Worm (Caenorhabditis elegans) whole organism, L4 larva: ENCODE results near the gene msp-152.

ENCODE experiments used
- D1046.2 ChIP-seq: fragments of 200-800 bp; sonication (Bioruptor generic); IDR thresholded peaks from 2 replicates; pipeline ENCODE4 v1.3.6; 2022; ENCODE audit warnings: missing genetic modification characterization, missing compliant biosample characterization
- F10B5.3 ChIP-seq: sonication (generic microtip); optimal IDR thresholded peaks from 2 replicates; lab custom pipeline; 2016; ENCODE audit warnings: mild to moderate bottlenecking, missing genetic modification characterization, missing compliant biosample characterization
- F26F4.8 ChIP-seq: fragments of 200-800 bp; sonication (Bioruptor generic); conservative IDR thresholded peaks from 2 replicates; pipeline ENCODE4 v1.3.6; 2022; ENCODE audit warnings: missing genetic modification characterization, missing compliant biosample characterization
- F44E2.7 ChIP-seq: fragments of 200-800 bp; sonication (Bioruptor generic); IDR thresholded peaks from 2 replicates; pipeline ENCODE4 v2.1.2; 2022; ENCODE audit warnings: missing genetic modification characterization, missing compliant biosample characterization
- F49E8.2 ChIP-seq: sonication (generic microtip); optimal IDR thresholded peaks from 2 replicates; lab custom pipeline; 2016; ENCODE audit warnings: missing compliant biosample characterization, mild to moderate bottlenecking, missing genetic modification characterization, borderline replicate concordance
- R02D3.7 ChIP-seq: fragments of 150-350 bp; sonication (generic microtip); optimal IDR thresholded peaks from 3 replicates; lab custom pipeline; 2014; ENCODE audit warnings: missing biosample characterization, missing genetic modification characterization
- T20F7.1 ChIP-seq: fragments of 200-800 bp; sonication (Bioruptor generic); optimal IDR thresholded peaks from 2 replicates; lab custom pipeline; 2018; ENCODE audit warnings: mild to moderate bottlenecking, missing genetic modification characterization, missing compliant biosample characterization
- T26A8.4 ChIP-seq: fragments of 200-800 bp; sonication (Bioruptor generic); IDR thresholded peaks from 2 replicates; pipeline ENCODE4 v1.3.6; 2022; ENCODE audit warnings: missing genetic modification characterization, missing compliant biosample characterization
- Y105C5A.15 ChIP-seq: fragments of 200-800 bp; sonication (Bioruptor generic); IDR thresholded peaks from 2 replicates; pipeline ENCODE4 v1.3.6; 2022; ENCODE audit warnings: missing genetic modification characterization, missing compliant biosample characterization
- Y5F2A.4 ChIP-seq: fragments of 200-800 bp; sonication (Bioruptor generic); optimal IDR thresholded peaks from 2 replicates; lab custom pipeline; 2018; ENCODE audit warnings: mild to moderate bottlenecking, missing genetic modification characterization, missing compliant biosample characterization
- Y75B8A.6 ChIP-seq: fragments of 200-800 bp; sonication (Bioruptor generic); IDR thresholded peaks from 2 replicates; pipeline ENCODE4 v1.3.6; 2022; ENCODE audit warnings: missing genetic modification reagents, missing genetic modification characterization, missing compliant biosample characterization
- aha-1 ChIP-seq: fragments of 150-350 bp; peaks from one replicate; lab custom pipeline; 2014; ENCODE audit warnings: missing biosample characterization, missing genetic modification characterization
- arid-1 ChIP-seq: fragments of 200-800 bp; sonication (Bioruptor generic); conservative IDR thresholded peaks from 2 replicates; pipeline ENCODE4 v1.3.6; 2022; ENCODE audit warnings: missing genetic modification reagents, missing genetic modification characterization, missing compliant biosample characterization
- ceh-20 ChIP-seq: fragments of 200-800 bp; sonication (Bioruptor generic); IDR thresholded peaks from 2 replicates; pipeline ENCODE4 v1.3.6; 2022; ENCODE audit warnings: missing genetic modification reagents, missing genetic modification characterization, missing compliant biosample characterization
- ceh-28 ChIP-seq: fragments of 150-350 bp; optimal IDR thresholded peaks from 2 replicates; lab custom pipeline; 2014; ENCODE audit warnings: missing biosample characterization, missing genetic modification reagents, missing genetic modification characterization
- ceh-32 ChIP-seq: sonication (generic microtip); optimal IDR thresholded peaks from 2 replicates; lab custom pipeline; 2016; ENCODE audit warnings: mild to moderate bottlenecking, missing genetic modification characterization, missing compliant biosample characterization; ENCODE audit not compliant: poor library complexity
- ceh-82 ChIP-seq: sonication (generic microtip); optimal IDR thresholded peaks from 2 replicates; lab custom pipeline; 2017; ENCODE audit warnings: missing biosample characterization, missing genetic modification characterization
- cey-2 ChIP-seq: sonication (generic microtip); optimal IDR thresholded peaks from 3 replicates; lab custom pipeline; 2017; ENCODE audit warnings: missing genetic modification characterization, mild to moderate bottlenecking, missing compliant biosample characterization, antibody characterized with exemption, borderline replicate concordance; ENCODE audit not compliant: insufficient read depth
- daf-8 ChIP-seq: fragments of 200-800 bp; sonication (Bioruptor generic); IDR thresholded peaks from 2 replicates; pipeline ENCODE4 v1.3.6; 2022; ENCODE audit warnings: missing genetic modification characterization, missing compliant biosample characterization
- dmd-6 ChIP-seq: fragments of 200-800 bp; sonication (Bioruptor generic); IDR thresholded peaks from 2 replicates; pipeline ENCODE4 v1.3.6; 2022; ENCODE audit warnings: missing genetic modification reagents, missing genetic modification characterization, missing compliant biosample characterization
- dmd-8 ChIP-seq: fragments of 200-800 bp; sonication (Bioruptor generic); IDR thresholded peaks from 2 replicates; pipeline ENCODE4 v1.3.6; 2022; ENCODE audit warnings: missing genetic modification characterization, missing compliant biosample characterization
- egl-27 ChIP-seq: sonication (generic microtip); optimal IDR thresholded peaks from 3 replicates; lab custom pipeline; 2017; ENCODE audit warnings: missing biosample characterization, missing genetic modification reagents, missing genetic modification characterization
- hlh-11 ChIP-seq: fragments of 200-800 bp; sonication (Bioruptor generic); optimal IDR thresholded peaks from 2 replicates; lab custom pipeline; 2018; ENCODE audit warnings: mild to moderate bottlenecking, missing genetic modification characterization, missing compliant biosample characterization
- lim-7 ChIP-seq: fragments of 200-800 bp; sonication (Bioruptor generic); IDR thresholded peaks from 2 replicates; pipeline ENCODE4 v1.3.6; 2022; ENCODE audit warnings: missing genetic modification characterization, missing compliant biosample characterization
- lin-1 ChIP-seq: fragments of 200-800 bp; sonication (Bioruptor generic); IDR thresholded peaks from 2 replicates; pipeline ENCODE4 v1.3.6; 2022; ENCODE audit warnings: missing genetic modification reagents, missing genetic modification characterization, missing compliant biosample characterization
- lin-29 ChIP-seq: fragments of 200-800 bp; sonication (Bioruptor generic); IDR thresholded peaks from 2 replicates; pipeline ENCODE4 v1.3.6; 2022; ENCODE audit warnings: missing genetic modification reagents, missing genetic modification characterization, missing compliant biosample characterization
- lin-38 ChIP-seq: fragments of 200-800 bp; sonication (Bioruptor generic); IDR thresholded peaks from 2 replicates; pipeline ENCODE4 v1.3.6; 2022; ENCODE audit warnings: missing genetic modification reagents, missing genetic modification characterization, missing compliant biosample characterization
- lin-39 ChIP-seq: fragments of 150-350 bp; optimal IDR thresholded peaks from 2 replicates; lab custom pipeline; 2014; ENCODE audit warnings: missing biosample characterization, missing genetic modification reagents, missing genetic modification characterization
- madf-9 ChIP-seq: fragments of 200-800 bp; sonication (Bioruptor generic); conservative IDR thresholded peaks from 2 replicates; pipeline ENCODE4 v1.3.6; 2022; ENCODE audit warnings: missing genetic modification reagents, missing genetic modification characterization, missing compliant biosample characterization
- mdl-1 ChIP-seq, 2 experiments: fragments of 150-350 bp in 1 of 2; sonication (generic microtip) in 1 of 2; optimal IDR thresholded peaks; 2 replicates each; lab custom pipeline; 2014 to 2017; ENCODE audit warnings: missing biosample characterization in 2 of 2, missing genetic modification characterization in 2 of 2
- mdt-29 ChIP-seq: fragments of 200-800 bp; sonication (Bioruptor generic); IDR thresholded peaks from 2 replicates; pipeline ENCODE4 v1.3.6; 2022; ENCODE audit warnings: missing genetic modification reagents, missing genetic modification characterization, missing compliant biosample characterization
- mxl-3 ChIP-seq: fragments of 200-800 bp; sonication (Bioruptor generic); optimal IDR thresholded peaks from 2 replicates; lab custom pipeline; 2018; ENCODE audit warnings: mild to moderate bottlenecking, missing genetic modification characterization, missing compliant biosample characterization
- nhr-10 ChIP-seq: fragments of 150-350 bp; optimal IDR thresholded peaks from 2 replicates; lab custom pipeline; 2014; ENCODE audit warnings: missing biosample characterization, missing genetic modification characterization
- nhr-11 ChIP-seq: fragments of 150-350 bp; optimal IDR thresholded peaks from 2 replicates; lab custom pipeline; 2014; ENCODE audit warnings: missing biosample characterization, missing genetic modification characterization
- nhr-237 ChIP-seq: sonication (generic microtip); optimal IDR thresholded peaks from 2 replicates; lab custom pipeline; 2017; ENCODE audit warnings: missing biosample characterization, missing genetic modification characterization
- nhr-25 ChIP-seq: sonication (generic microtip); optimal IDR thresholded peaks from 2 replicates; lab custom pipeline; 2017; ENCODE audit warnings: missing genetic modification characterization, mild to moderate bottlenecking, missing compliant biosample characterization, antibody characterized with exemption, moderate library complexity, borderline replicate concordance; ENCODE audit not compliant: insufficient read depth
- nhr-28 ChIP-seq: fragments of 150-350 bp; optimal IDR thresholded peaks from 2 replicates; lab custom pipeline; 2014; ENCODE audit warnings: missing biosample characterization, missing genetic modification characterization
- nhr-42 ChIP-seq: fragments of 200-800 bp; sonication (Bioruptor generic); IDR thresholded peaks from 2 replicates; pipeline ENCODE4 v1.3.6; 2022; ENCODE audit warnings: missing genetic modification characterization, missing compliant biosample characterization
- nhr-48 ChIP-seq: sonication (generic microtip); optimal IDR thresholded peaks from 2 replicates; lab custom pipeline; 2016; ENCODE audit warnings: mild to moderate bottlenecking, missing genetic modification characterization, missing compliant biosample characterization
- nhr-6 ChIP-seq: fragments of 150-350 bp; optimal IDR thresholded peaks from 2 replicates; lab custom pipeline; 2014; ENCODE audit warnings: missing biosample characterization, missing genetic modification characterization
- nhr-77 ChIP-seq: fragments of 150-350 bp; optimal IDR thresholded peaks from 2 replicates; lab custom pipeline; 2014; ENCODE audit warnings: missing biosample characterization, missing genetic modification characterization
- pqm-1 ChIP-seq: sonication (generic microtip); optimal IDR thresholded peaks from 2 replicates; lab custom pipeline; 2017; ENCODE audit warnings: missing biosample characterization, missing genetic modification characterization
- sdz-12 ChIP-seq: fragments of 200-800 bp; sonication (Bioruptor generic); optimal IDR thresholded peaks from 2 replicates; lab custom pipeline; 2018; ENCODE audit warnings: mild to moderate bottlenecking, missing genetic modification characterization, missing compliant biosample characterization
- set-16 ChIP-seq: fragments of 200-800 bp; sonication (Bioruptor generic); IDR thresholded peaks from 2 replicates; pipeline ENCODE4 v1.3.6; 2022; ENCODE audit warnings: missing genetic modification reagents, missing genetic modification characterization, missing compliant biosample characterization
- snpc-1.2 ChIP-seq: fragments of 200-800 bp; sonication (Bioruptor generic); IDR thresholded peaks from 2 replicates; pipeline ENCODE4 v1.3.6; 2022; ENCODE audit warnings: missing genetic modification reagents, missing genetic modification characterization, missing compliant biosample characterization
- spr-3 ChIP-seq: fragments of 200-800 bp; sonication (Bioruptor generic); optimal IDR thresholded peaks from 2 replicates; lab custom pipeline; 2018; ENCODE audit warnings: mild to moderate bottlenecking, missing genetic modification characterization, missing compliant biosample characterization
- unc-130 ChIP-seq: sonication (generic microtip); optimal IDR thresholded peaks from 2 replicates; lab custom pipeline; 2016; ENCODE audit warnings: missing genetic modification reagents, missing genetic modification characterization, missing compliant biosample characterization
- vab-7 ChIP-seq: fragments of 200-800 bp; sonication (Bioruptor generic); IDR thresholded peaks from 2 replicates; pipeline ENCODE4 v1.3.6; 2022; ENCODE audit warnings: missing genetic modification reagents, missing genetic modification characterization, missing compliant biosample characterization
- zfp-3 ChIP-seq: fragments of 200-800 bp; sonication (Bioruptor generic); conservative IDR thresholded peaks from 2 replicates; pipeline ENCODE4 v1.3.6; 2022; ENCODE audit warnings: missing genetic modification reagents, missing genetic modification characterization, missing compliant biosample characterization
- zip-11 ChIP-seq: fragments of 200-800 bp; sonication (Bioruptor generic); IDR thresholded peaks from 2 replicates; pipeline ENCODE4 v1.3.6; 2022; ENCODE audit warnings: missing genetic modification characterization, missing compliant biosample characterization
- ztf-11 ChIP-seq: fragments of 150-350 bp; optimal IDR thresholded peaks from 2 replicates; lab custom pipeline; 2014; ENCODE audit warnings: missing biosample characterization, missing genetic modification characterization

The msp-152 gene

ce11 chrII:4904277-4904676 is 28.6 kb upstream of the msp-152 start (continued):
- 0 out of 2 replicates have a peak, but pooled peaks have one; percentile 11 for TF ChIP-seq set-16
- no peak for TF ChIP-seq F44E2.7
- TF ChIP-seq ztf-11 (tag; lab: Kevin White, UChicago) = no peak
- no peak for TF ChIP-seq lim-7 (GFP tag; lab: Robert Waterston, UW)
- 0 out of 2 replicates have a peak, but pooled peaks have one; percentile 37 for TF ChIP-seq T26A8.4
- TF ChIP-seq lin-39 (tag; lab: Kevin White, UChicago) = no peak
- peak; percentile 13 for TF ChIP-seq nhr-48 (tag; lab: Kevin White, UChicago)
- TF ChIP-seq D1046.2 (GFP tag; lab: Robert Waterston, UW) = no peak
- no peak for TF ChIP-seq F10B5.3 (tag; lab: Kevin White, UChicago)
- no peak for TF ChIP-seq Y5F2A.4 (GFP tag; lab: Kevin White, UChicago)
- TF ChIP-seq cey-2 (tag; lab: Kevin White, UChicago) = no peak
- TF ChIP-seq snpc-1.2 (GFP tag; lab: Robert Waterston, UW) = no peak
- no peak for TF ChIP-seq F49E8.2
- peak; percentile 58; the same call in 1 of the 2 replicates for TF ChIP-seq mdt-29 (GFP tag; lab: Robert Waterston, UW)
- TF ChIP-seq R02D3.7 (tag; lab: Kevin White, UChicago) = no peak
- TF ChIP-seq nhr-10 (tag; lab: Kevin White, UChicago) = no peak
- TF ChIP-seq dmd-8 (GFP tag; lab: Robert Waterston, UW) = no peak
- TF ChIP-seq ceh-28 = no peak
- TF ChIP-seq lin-38 (GFP tag; lab: Robert Waterston, UW) = peak; percentile 74
- TF ChIP-seq mxl-3 (GFP tag; lab: Kevin White, UChicago) = peak; percentile 80
- TF ChIP-seq spr-3 (GFP tag; lab: Kevin White, UChicago) = no peak
- no peak for TF ChIP-seq nhr-25 (tag; lab: Kevin White, UChicago)
- TF ChIP-seq nhr-11 = peak; percentile 71
- TF ChIP-seq sdz-12 (GFP tag; lab: Kevin White, UChicago) = no peak
- TF ChIP-seq nhr-6 = peak; percentile 41
- TF ChIP-seq nhr-237 (tag; lab: Kevin White, UChicago) = no peak
- peak; percentile 83 for TF ChIP-seq hlh-11 (tag; lab: Kevin White, UChicago)
- peak; percentile 66; the same call in 1 of the 2 replicates for TF ChIP-seq ceh-20

DNA sequence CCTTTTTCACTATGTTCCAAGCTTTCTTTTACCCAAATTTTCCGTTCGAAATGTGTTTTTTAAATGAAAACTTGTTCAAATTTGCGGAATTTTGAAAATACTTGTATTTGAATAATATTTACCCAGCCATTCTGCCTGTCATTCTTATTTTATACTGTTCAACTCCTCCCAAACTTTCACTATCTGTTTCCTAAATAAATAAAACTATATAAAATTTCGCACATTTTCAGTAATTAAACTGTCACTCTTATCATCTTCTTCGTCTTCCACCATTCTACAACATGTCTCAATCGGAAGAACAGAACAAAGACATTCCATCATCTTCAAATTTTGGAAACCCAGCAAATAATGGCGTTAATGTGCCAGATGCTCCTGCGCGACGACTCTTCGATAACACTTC is 28.0 kb upstream of the msp-152 start, which contains the start of gene btbd-10:
TSS of gene btbd-10 (plus strand) at position 231 of the 400 bp plus-strand sequence.
- TF ChIP-seq zfp-3 (GFP tag; lab: Robert Waterston, UW) (no peak), lin-29 (GFP tag; lab: Robert Waterston, UW) (no peak), madf-9 (no peak), F10B5.3 (tag; lab: Kevin White, UChicago) (no peak), lin-1 (GFP tag; lab: Robert Waterston, UW) (0 out of 2 replicates have a peak, but pooled peaks have one; percentile 14), Y75B8A.6 (GFP tag; lab: Robert Waterston, UW) (no peak), pqm-1 (peak; percentile 28), zip-11 (no peak), ceh-32 (no peak), egl-27 (tag; lab: Kevin White, UChicago) (no peak), dmd-6 (GFP tag; lab: Robert Waterston, UW) (peak; percentile 28; the same call in 1 of the 2 replicates), T20F7.1 (no peak), arid-1 (no peak), vab-7 (no peak), unc-130 (GFP tag; lab: Kevin White, UChicago) (no peak), ceh-82 (tag; lab: Kevin White, UChicago) (no peak), nhr-28 (tag; lab: Kevin White, UChicago) (peak; percentile 38), daf-8 (GFP tag; lab: Robert Waterston, UW) (no peak), mdl-1 (tag; optimal IDR thresholded peaks at IDR 0.05; lab: Kevin White, UChicago) (no peak), Y5F2A.4 (GFP tag; lab: Kevin White, UChicago) (no peak), F26F4.8 (no peak), nhr-42 (no peak), nhr-77 (no peak), Y105C5A.15 (no peak), mdt-29 (GFP tag; lab: Robert Waterston, UW) (no peak), aha-1 (peak; percentile 44)
